Worm (Caenorhabditis elegans): ENCODE measurements around the gene lsm-7.

lsm-7 gene

ce11 chrIV:10936906-10937540, 3.7 kb downstream of the lsm-7 start, which contains the start of gene fic-1:
Gene fic-1 (plus strand): TSS chrIV:10937454.
- TF ChIP-seq jun-1 (tag; optimal IDR thresholded peaks at IDR 0.05) (no peak), ama-1 (optimal IDR thresholded peaks at IDR 0.05) (no peak), R02D3.7 (tag; optimal IDR thresholded peaks at IDR 0.05) (peak; percentile 15), elt-1 (tag; optimal IDR thresholded peaks at IDR 0.05) (no peak), nhr-11 (tag; optimal IDR thresholded peaks at IDR 0.05) (no peak), ceh-28 (tag; optimal IDR thresholded peaks at IDR 0.05) (peak; percentile 91), aly-2 (tag; optimal IDR thresholded peaks at IDR 0.05) (no peak), nhr-23 (tag; optimal IDR thresholded peaks at IDR 0.05) (no peak), lin-39 (tag; optimal IDR thresholded peaks at IDR 0.05) (no peak), unc-39 (tag; optimal IDR thresholded peaks at IDR 0.05) (no peak), fos-1 (tag; optimal IDR thresholded peaks at IDR 0.05) (no peak), elt-2 (tag; optimal IDR thresholded peaks at IDR 0.05) (peak; percentile 28), egl-27 (tag; optimal IDR thresholded peaks at IDR 0.05) (no peak), pha-4 (tag; optimal IDR thresholded peaks at IDR 0.05) (peak; percentile 92), nhr-12 (tag; optimal IDR thresholded peaks at IDR 0.05) (no peak), skn-1 (tag; optimal IDR thresholded peaks at IDR 0.05) (peak; percentile 16), lsy-12 (tag; optimal IDR thresholded peaks at IDR 0.05) (peak; percentile 4), ceh-9 (tag; optimal IDR thresholded peaks at IDR 0.05) (no peak), nfya-1 (tag; optimal IDR thresholded peaks at IDR 0.05; ENCODE audit: insufficient read depth) (peak; percentile 82), nhr-25 (tag; optimal IDR thresholded peaks at IDR 0.05) (no peak), fkh-10 (GFP tag; optimal IDR thresholded peaks at IDR 0.05) (peak; percentile 94), ztf-11 (tag; optimal IDR thresholded peaks at IDR 0.05) (no peak), tbx-2 (tag; optimal IDR thresholded peaks at IDR 0.05) (no peak), mml-1 (tag; optimal IDR thresholded peaks at IDR 0.05) (no peak), egl-5 (tag; optimal IDR thresholded peaks at IDR 0.05) (peak; percentile 60), nhr-43 (tag; optimal IDR thresholded peaks at IDR 0.05; ENCODE audit: poor library complexity, severe bottlenecking) (no peak), ceh-16 (tag; optimal IDR thresholded peaks at IDR 0.05) (no peak), ztf-4 (tag; optimal IDR thresholded peaks at IDR 0.05) (no peak), nhr-76 (tag; optimal IDR thresholded peaks at IDR 0.05) (no peak), lin-15B (tag; optimal IDR thresholded peaks at IDR 0.05) (peak; percentile 51), eor-1 (tag; optimal IDR thresholded peaks at IDR 0.05) (peak in 1 of 2 experiments; percentile 12), nhr-77 (tag; optimal IDR thresholded peaks at IDR 0.05) (no peak), nhr-67 (tag; optimal IDR thresholded peaks at IDR 0.05) (no peak), nhr-237 (tag; optimal IDR thresholded peaks at IDR 0.05) (no peak), fkh-2 (tag; optimal IDR thresholded peaks at IDR 0.05) (peak; percentile 11), sea-2 (GFP tag; optimal IDR thresholded peaks at IDR 0.05) (peak; percentile 78), daf-12 (tag; optimal IDR thresholded peaks at IDR 0.05) (no peak), hmg-11 (tag; optimal IDR thresholded peaks at IDR 0.05) (no peak), zag-1 (tag; optimal IDR thresholded peaks at IDR 0.05) (no peak), snpc-4 (tag; optimal IDR thresholded peaks at IDR 0.05) (peak; percentile 73), elt-3 (tag; optimal IDR thresholded peaks at IDR 0.05) (no peak), unc-62 (GFP tag; optimal IDR thresholded peaks at IDR 0.05) (no peak), mdl-1 (tag; optimal IDR thresholded peaks at IDR 0.05) (no peak), ceh-82 (tag; optimal IDR thresholded peaks at IDR 0.05) (no peak), ZK546.5 (tag; optimal IDR thresholded peaks at IDR 0.05) (no peak), nhr-28 (tag; optimal IDR thresholded peaks at IDR 0.05) (no peak), pqm-1 (tag; optimal IDR thresholded peaks at IDR 0.05) (peak; percentile 34)
